Worm (Caenorhabditis elegans): Measurements from ENCODE around the gene T22F3.10.

Gene T22F3.10

DNA sequence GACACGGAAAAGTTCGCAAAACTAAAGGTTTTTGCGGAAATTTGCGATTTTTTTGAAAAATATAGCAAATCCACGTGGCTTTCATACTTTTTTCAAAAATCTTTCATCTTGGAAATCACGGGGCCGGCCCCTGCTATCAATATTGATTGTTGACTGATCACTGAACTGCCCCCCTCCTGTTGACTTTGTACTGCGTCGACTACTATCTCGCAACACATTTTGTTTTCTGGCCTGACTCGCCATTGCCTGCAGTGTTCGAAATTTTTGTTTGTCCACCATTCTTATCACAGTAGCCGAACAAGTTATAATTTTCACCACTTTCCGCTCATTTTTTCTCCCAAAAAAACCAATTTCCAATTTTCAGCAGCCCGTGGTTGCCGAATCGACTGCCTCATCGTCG, 30.5 kb downstream of the T22F3.10 start (continued):
- peak; percentile 92 for TF ChIP-seq aha-1 (tag)
- no peak for TF ChIP-seq ztf-7 (tag; optimal IDR thresholded peaks at IDR 0.05)
- TF ChIP-seq nhr-25 (tag; optimal IDR thresholded peaks at IDR 0.05; ENCODE audit: borderline replicate concordance, insufficient read depth) = no peak
- TF ChIP-seq daf-16 (GFP tag; optimal IDR thresholded peaks at IDR 0.05) = peak in 1 of 2 experiments; percentile 20
- TF ChIP-seq daf-16 (tag; optimal IDR thresholded peaks at IDR 0.05) = peak; percentile 88
- TF ChIP-seq ces-1 (GFP tag; optimal IDR thresholded peaks at IDR 0.05) = no peak

DNA sequence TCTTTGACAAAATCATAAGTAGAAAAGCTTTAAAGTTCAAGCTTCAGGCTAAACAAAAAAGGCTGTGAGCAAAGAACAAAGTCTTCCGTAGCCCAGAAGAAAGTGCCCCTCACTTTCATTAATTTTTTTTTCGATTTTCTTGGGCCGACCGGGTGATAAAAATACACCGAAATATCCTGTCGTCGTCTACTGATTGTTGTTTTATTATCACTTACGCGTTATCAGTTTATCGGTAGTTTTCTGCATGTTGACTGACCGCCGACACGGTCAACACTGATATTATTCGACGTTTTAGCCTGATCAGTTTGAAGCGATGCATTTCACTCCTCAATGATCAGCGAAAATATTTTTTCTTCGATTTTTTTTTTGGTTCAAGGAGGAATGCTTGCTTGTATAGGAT, 31.2 kb downstream of the T22F3.10 start:
- TF ChIP-seq dpl-1 (GFP tag; optimal IDR thresholded peaks at IDR 0.05) (no peak), php-3 (GFP tag; IDR thresholded peaks at IDR 0.05) (0 out of 2 replicates have a peak, but pooled peaks have one; percentile 45), attf-4 (tag; optimal IDR thresholded peaks at IDR 0.05) (no peak), ceh-32 (tag; optimal IDR thresholded peaks at IDR 0.05; ENCODE audit: poor library complexity) (no peak), nhr-28 (tag; optimal IDR thresholded peaks at IDR 0.05) (peak; percentile 51), ztf-11 (tag; optimal IDR thresholded peaks at IDR 0.05) (no peak), pqm-1 (tag; optimal IDR thresholded peaks at IDR 0.05) (peak; percentile 50), ceh-20 (GFP tag; IDR thresholded peaks at IDR 0.05) (no peak), zag-1 (tag; optimal IDR thresholded peaks at IDR 0.05) (no peak), dmd-6 (GFP tag; IDR thresholded peaks at IDR 0.05) (peak; percentile 30; the same call in 1 of the 2 replicates), lin-38 (GFP tag; IDR thresholded peaks at IDR 0.05) (no peak), ztf-7 (tag; optimal IDR thresholded peaks at IDR 0.05) (no peak), hlh-11 (tag; optimal IDR thresholded peaks at IDR 0.05) (peak; percentile 16), daf-16 (GFP tag; optimal IDR thresholded peaks at IDR 0.05) (no peak), daf-16 (tag; optimal IDR thresholded peaks at IDR 0.05) (peak; percentile 97), dmd-8 (GFP tag; IDR thresholded peaks at IDR 0.05) (no peak), skn-1 (tag; optimal IDR thresholded peaks at IDR 0.05) (no peak), R02D3.7 (tag; optimal IDR thresholded peaks at IDR 0.05) (no peak), hmg-1.1 (GFP tag; IDR thresholded peaks at IDR 0.05) (no peak)

DNA sequence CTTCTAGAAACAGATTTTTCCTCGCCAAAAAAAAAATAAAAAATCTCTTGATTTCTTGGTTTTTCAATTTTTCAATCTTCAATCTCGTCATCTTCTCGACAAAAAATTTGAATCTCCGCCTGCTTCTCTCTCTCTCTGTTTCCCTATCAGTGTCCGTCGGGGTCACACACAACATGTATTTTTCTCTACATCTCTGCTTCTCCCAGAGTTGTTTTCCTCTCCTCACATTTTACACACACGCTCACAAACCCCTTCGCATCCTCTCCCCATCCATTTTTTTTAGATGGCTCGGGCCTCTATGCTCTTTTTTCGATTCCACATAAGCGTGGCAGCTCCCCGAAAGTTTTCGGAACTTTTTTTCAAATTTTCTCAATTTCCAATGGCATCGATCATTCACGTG, 31.8 kb downstream of the T22F3.10 start:
- TF ChIP-seq rbr-2 (tag; optimal IDR thresholded peaks at IDR 0.05) (peak; percentile 15), zfp-3 (GFP tag; conservative IDR thresholded peaks at IDR 0.05) (0 out of 2 replicates have a peak, but pooled peaks have one; percentile 9), nhr-10 (tag; optimal IDR thresholded peaks at IDR 0.05) (peak; percentile 69), hmg-1.1 (GFP tag; IDR thresholded peaks at IDR 0.05) (peak; percentile 23; the same call in 1 of the 2 replicates), lir-3 (tag; optimal IDR thresholded peaks at IDR 0.05) (no peak), daf-16 (GFP tag; optimal IDR thresholded peaks at IDR 0.05) (peak in 1 of 2 experiments; percentile 34), daf-16 (tag; optimal IDR thresholded peaks at IDR 0.05) (peak; percentile 72), nhr-102 (tag; optimal IDR thresholded peaks at IDR 0.05) (peak; percentile 21), hif-1 (tag; optimal IDR thresholded peaks at IDR 0.05) (peak in 1 of 2 experiments; percentile 78), lsy-2 (tag; optimal IDR thresholded peaks at IDR 0.05) (peak in 1 of 2 experiments; percentile 66), nhr-28 (tag; optimal IDR thresholded peaks at IDR 0.05) (peak; percentile 81), ceh-62 (tag; optimal IDR thresholded peaks at IDR 0.05) (no peak), mdl-1 (tag; optimal IDR thresholded peaks at IDR 0.05) (peak; percentile 20 to 55), tra-1 (GFP tag; IDR thresholded peaks at IDR 0.05) (peak; percentile 34; the same call in 1 of the 2 replicates), zip-11 (GFP tag; IDR thresholded peaks at IDR 0.05) (no peak), hlh-30 (tag; optimal IDR thresholded peaks at IDR 0.05; ENCODE audit: insufficient read depth) (peak; percentile 70), mes-2 (tag; optimal IDR thresholded peaks at IDR 0.05; ENCODE audit: poor library complexity, severe bottlenecking) (peak; percentile 39), pqm-1 (tag; optimal IDR thresholded peaks at IDR 0.05) (peak; percentile 55), aha-1 (tag) (peak; percentile 85), mxl-3 (GFP tag; optimal IDR thresholded peaks at IDR 0.05) (peak; percentile 18), ceh-20 (GFP tag; IDR thresholded peaks at IDR 0.05) (0 out of 2 replicates have a peak, but pooled peaks have one; percentile 10), nhr-25 (tag; optimal IDR thresholded peaks at IDR 0.05; ENCODE audit: borderline replicate concordance, insufficient read depth) (no peak), dpl-1 (GFP tag; optimal IDR thresholded peaks at IDR 0.05) (peak; percentile 66), fkh-10 (GFP tag; optimal IDR thresholded peaks at IDR 0.05) (no peak), lin-38 (GFP tag; IDR thresholded peaks at IDR 0.05) (peak; percentile 24; the same call in 1 of the 2 replicates), dmd-6 (GFP tag; IDR thresholded peaks at IDR 0.05) (peak; percentile 36; the same call in 1 of the 2 replicates), lin-13 (GFP tag; optimal IDR thresholded peaks at IDR 0.05) (peak; percentile 82), hlh-11 (tag; optimal IDR thresholded peaks at IDR 0.05) (peak; percentile 74), daf-8 (GFP tag; IDR thresholded peaks at IDR 0.05) (no peak), mdt-29 (GFP tag; IDR thresholded peaks at IDR 0.05) (no peak), Y5F2A.4 (GFP tag; optimal IDR thresholded peaks at IDR 0.05) (no peak), dmd-9 (GFP tag; IDR thresholded peaks at IDR 0.05) (no peak), nhr-11 (tag; optimal IDR thresholded peaks at IDR 0.05) (peak; percentile 80), nhr-6 (tag; optimal IDR thresholded peaks at IDR 0.05) (no peak), mep-1 (tag; optimal IDR thresholded peaks at IDR 0.05) (peak; percentile 61)

Data from whole organism, L4 larva.